Worm (Caenorhabditis elegans) whole organism, midembryonic: ENCODE data around the gene glo-3.

Experiments used
- cog-1 ChIP-seq: sonication (generic microtip); optimal IDR thresholded peaks from 2 replicates; lab custom pipeline; 2016; ENCODE audit warnings: missing genetic modification characterization, missing compliant biosample characterization
- klf-2 ChIP-seq: fragments of 200-800 bp; sonication (Bioruptor generic); conservative IDR thresholded peaks from 2 replicates; pipeline ENCODE4 v1.3.6; 2022; ENCODE audit warnings: missing genetic modification reagents, missing genetic modification characterization, missing compliant biosample characterization
- ref-1 ChIP-seq: fragments of 200-800 bp; sonication (Bioruptor generic); conservative IDR thresholded peaks from 2 replicates; pipeline ENCODE4 v1.3.6; 2022; ENCODE audit warnings: missing genetic modification reagents, missing genetic modification characterization, missing compliant biosample characterization
- ztf-23 ChIP-seq: fragments of 200-800 bp; sonication (Bioruptor generic); IDR thresholded peaks from 2 replicates; pipeline ENCODE4 v1.3.6; 2022; ENCODE audit warnings: missing genetic modification reagents, missing genetic modification characterization, missing compliant biosample characterization
- ztf-29 ChIP-seq: fragments of 200-800 bp; sonication (Bioruptor generic); IDR thresholded peaks from 2 replicates; pipeline ENCODE4 v1.3.6; 2022; ENCODE audit warnings: missing genetic modification reagents, missing genetic modification characterization, missing compliant biosample characterization

ce11 chrX:10514056-10514455 is 19.4 kb upstream of the glo-3 start:
- TF ChIP-seq klf-2, result no peak
- no peak for TF ChIP-seq ztf-29 (GFP tag; lab: Robert Waterston, UW)
- TF ChIP-seq ref-1 (GFP tag; lab: Robert Waterston, UW), result no peak
- TF ChIP-seq ztf-23, result no peak
- no peak for TF ChIP-seq cog-1
